Worm (Caenorhabditis elegans): ENCODE data around the gene asp-19.

DNA sequence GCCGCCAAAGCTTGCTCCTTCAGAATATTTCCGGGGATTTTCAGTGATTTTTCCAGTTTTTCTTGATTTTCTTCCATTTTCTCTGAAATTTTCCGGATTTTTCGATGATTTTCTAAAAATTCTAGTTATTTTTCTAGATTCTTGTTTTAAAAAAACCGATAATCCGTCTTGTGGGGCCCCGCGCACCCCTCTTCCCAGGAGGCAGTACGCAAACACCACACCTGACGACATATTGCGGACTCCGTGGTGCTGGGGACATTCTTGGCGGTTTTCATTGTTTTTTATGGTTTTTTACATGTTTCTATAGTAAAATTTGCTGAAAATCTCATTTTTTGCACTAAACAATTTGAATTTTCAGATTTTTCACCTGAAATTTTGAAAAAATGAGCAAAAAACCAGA is 39.5 kb downstream of the asp-19 start, which contains the start of the genes ubc-19 and Y69H2.7:
- no peak for TF ChIP-seq zip-5 (tag; optimal IDR thresholded peaks at IDR 0.05)
- TF ChIP-seq ahr-1 (tag; optimal IDR thresholded peaks at IDR 0.05), result no peak
- no peak for TF ChIP-seq fkh-10 (GFP tag; optimal IDR thresholded peaks at IDR 0.05)
- TF ChIP-seq ceh-24 (tag; optimal IDR thresholded peaks at IDR 0.05), result no peak
- TF ChIP-seq eyg-1 (tag; optimal IDR thresholded peaks at IDR 0.05), result no peak
